Worm (Caenorhabditis elegans) whole organism, late embryonic: ENCODE data around the gene acs-20.

Source experiments
- C08G9.2 ChIP-seq: sonication (generic microtip); optimal IDR thresholded peaks from 2 replicates; lab custom pipeline; 2016; ENCODE audit warnings: mild to moderate bottlenecking, missing genetic modification characterization, moderate library complexity, missing compliant biosample characterization
- K02D7.2 ChIP-seq: sonication (generic microtip); optimal IDR thresholded peaks from 2 replicates; lab custom pipeline; 2017; ENCODE audit warnings: mild to moderate bottlenecking, missing genetic modification characterization, missing compliant biosample characterization
- ahr-1 ChIP-seq: sonication (generic microtip); optimal IDR thresholded peaks from 2 replicates; lab custom pipeline; 2016; ENCODE audit warnings: missing genetic modification characterization, missing compliant biosample characterization
- ceh-14 ChIP-seq: sonication (generic microtip); optimal IDR thresholded peaks from 2 replicates; lab custom pipeline; 2016; ENCODE audit warnings: missing genotype, missing genetic modification characterization, missing compliant biosample characterization
- ceh-18 ChIP-seq: sonication (generic microtip); optimal IDR thresholded peaks from 2 replicates; lab custom pipeline; 2016; ENCODE audit warnings: missing genetic modification characterization, missing compliant biosample characterization
- ceh-19 ChIP-seq: fragments of 200-800 bp; sonication (Bioruptor generic); optimal IDR thresholded peaks from 2 replicates; lab custom pipeline; 2018; ENCODE audit warnings: mild to moderate bottlenecking, missing genetic modification characterization, missing compliant biosample characterization
- ceh-2 ChIP-seq: sonication (generic microtip); optimal IDR thresholded peaks from 2 replicates; lab custom pipeline; 2016; ENCODE audit warnings: missing genotype, missing genetic modification characterization, missing compliant biosample characterization
- ceh-22 ChIP-seq: sonication (generic microtip); optimal IDR thresholded peaks from 2 replicates; lab custom pipeline; 2017; ENCODE audit warnings: missing biosample characterization, missing genetic modification characterization
- ceh-24 ChIP-seq: sonication (generic microtip); optimal IDR thresholded peaks from 2 replicates; lab custom pipeline; 2016; ENCODE audit warnings: mild to moderate bottlenecking, missing genetic modification characterization, missing compliant biosample characterization
- ceh-45 ChIP-seq: fragments of 200-800 bp; sonication (Bioruptor generic); IDR thresholded peaks from 2 replicates; pipeline ENCODE4 v1.3.6; 2022; ENCODE audit warnings: missing genetic modification reagents, missing genetic modification characterization, missing compliant biosample characterization
- ceh-48 ChIP-seq: sonication (generic microtip); optimal IDR thresholded peaks from 2 replicates; lab custom pipeline; 2016; ENCODE audit warnings: missing genetic modification characterization, inconsistent platforms, missing compliant biosample characterization
- ceh-9 ChIP-seq: sonication (generic microtip); optimal IDR thresholded peaks from 2 replicates; lab custom pipeline; 2016; ENCODE audit warnings: mild to moderate bottlenecking, missing genetic modification characterization, inconsistent platforms, missing compliant biosample characterization
- elt-2 ChIP-seq: sonication (generic microtip); optimal IDR thresholded peaks from 2 replicates; lab custom pipeline; 2016; ENCODE audit warnings: missing genetic modification reagents, missing genetic modification characterization, missing compliant biosample characterization
- ets-4 ChIP-seq: sonication (generic microtip); optimal IDR thresholded peaks from 2 replicates; lab custom pipeline; 2016; ENCODE audit warnings: missing genetic modification characterization, missing compliant biosample characterization
- fkh-6 ChIP-seq: sonication (generic microtip); optimal IDR thresholded peaks from 2 replicates; lab custom pipeline; 2016; ENCODE audit warnings: missing genetic modification characterization, missing compliant biosample characterization
- gmeb-2 ChIP-seq: sonication (generic microtip); optimal IDR thresholded peaks from 2 replicates; lab custom pipeline; 2016; ENCODE audit warnings: missing genetic modification characterization, inconsistent platforms, missing compliant biosample characterization
- hlh-15 ChIP-seq: sonication (generic microtip); optimal IDR thresholded peaks from 2 replicates; lab custom pipeline; 2016; ENCODE audit warnings: missing genetic modification characterization, missing compliant biosample characterization
- hlh-30 ChIP-seq: sonication (generic microtip); optimal IDR thresholded peaks from 2 replicates; lab custom pipeline; 2017; ENCODE audit warnings: antibody characterized with exemption, missing genetic modification characterization, missing compliant biosample characterization; ENCODE audit not compliant: insufficient read depth
- hlh-8 ChIP-seq: sonication (generic microtip); optimal IDR thresholded peaks from 2 replicates; lab custom pipeline; 2016; ENCODE audit warnings: missing genotype, missing genetic modification characterization, missing compliant biosample characterization
- lim-6 ChIP-seq: sonication (generic microtip); optimal IDR thresholded peaks from 2 replicates; lab custom pipeline; 2016; ENCODE audit warnings: missing genetic modification characterization, missing compliant biosample characterization
- lin-11 ChIP-seq: fragments of 200-800 bp; sonication (Bioruptor generic); optimal IDR thresholded peaks from 2 replicates; lab custom pipeline; 2018; ENCODE audit warnings: mild to moderate bottlenecking, missing genetic modification characterization, missing compliant biosample characterization
- madf-2 ChIP-seq: sonication (generic microtip); optimal IDR thresholded peaks from 2 replicates; lab custom pipeline; 2017; ENCODE audit warnings: missing genetic modification characterization, missing compliant biosample characterization
- mec-3 ChIP-seq: sonication (generic microtip); optimal IDR thresholded peaks from 2 replicates; lab custom pipeline; 2016; ENCODE audit warnings: borderline replicate concordance, missing genetic modification characterization, missing compliant biosample characterization
- nfya-1 ChIP-seq: sonication (generic microtip); optimal IDR thresholded peaks from 2 replicates; lab custom pipeline; 2017; ENCODE audit warnings: missing genetic modification characterization, mild to moderate bottlenecking, missing compliant biosample characterization, antibody characterized with exemption, moderate library complexity
- npax-4 ChIP-seq: sonication (generic microtip); optimal IDR thresholded peaks from 2 replicates; lab custom pipeline; 2016; ENCODE audit warnings: missing genetic modification characterization, missing compliant biosample characterization
- pat-9 ChIP-seq: fragments of 200-800 bp; sonication (Bioruptor generic); optimal IDR thresholded peaks from 2 replicates; lab custom pipeline; 2018; ENCODE audit warnings: mild to moderate bottlenecking, missing genetic modification characterization, moderate library complexity, missing compliant biosample characterization
- pax-1 ChIP-seq: fragments of 150-350 bp; optimal IDR thresholded peaks from 2 replicates; lab custom pipeline; 2014; ENCODE audit warnings: missing biosample characterization, missing genetic modification characterization
- pha-4 ChIP-seq: fragments of 150-350 bp; optimal IDR thresholded peaks from 2 replicates; lab custom pipeline; 2018; ENCODE audit warnings: missing biosample characterization, missing genetic modification reagents, missing genetic modification characterization
- pqm-1 ChIP-seq: sonication (generic microtip); optimal IDR thresholded peaks from 2 replicates; lab custom pipeline; 2016; ENCODE audit warnings: missing genetic modification characterization, missing compliant biosample characterization
- pros-1 ChIP-seq: fragments of 150-350 bp; optimal IDR thresholded peaks from 2 replicates; lab custom pipeline; 2014; ENCODE audit warnings: missing biosample characterization, missing genetic modification reagents, missing genetic modification characterization
- rnt-1 ChIP-seq: sonication (generic microtip); optimal IDR thresholded peaks from 2 replicates; lab custom pipeline; 2016; ENCODE audit warnings: missing genetic modification characterization, missing compliant biosample characterization
- sdc-2 ChIP-seq: sonication (generic microtip); optimal IDR thresholded peaks from 2 replicates; lab custom pipeline; 2016; ENCODE audit warnings: missing genotype, missing genetic modification characterization, missing compliant biosample characterization
- tbx-2 ChIP-seq: sonication (generic microtip); optimal IDR thresholded peaks from 2 replicates; lab custom pipeline; 2016; ENCODE audit warnings: missing genetic modification characterization, missing compliant biosample characterization
- tbx-7 ChIP-seq: sonication (generic microtip); optimal IDR thresholded peaks from 2 replicates; lab custom pipeline; 2016; ENCODE audit warnings: missing genotype, missing genetic modification characterization, missing compliant biosample characterization
- ttx-3 ChIP-seq: sonication (generic microtip); optimal IDR thresholded peaks from 2 replicates; lab custom pipeline; 2016; ENCODE audit warnings: missing genetic modification reagents, missing genetic modification characterization, missing compliant biosample characterization
- unc-3 ChIP-seq, 2 experiments: fragments of 200-800 bp in 1 of 2; sonication (Bioruptor generic) in 1 of 2; sonication (generic microtip) in 1 of 2; conservative IDR thresholded peaks in 1 of 2; optimal IDR thresholded peaks in 1 of 2; 2 replicates each; pipeline versions ENCODE4 v1.3.6 to Lab custom; 2016 to 2022; ENCODE audit warnings: missing compliant biosample characterization in 2 of 2, missing genetic modification characterization in 2 of 2, missing genetic modification reagents in 1 of 2
- unc-42 ChIP-seq: sonication (generic microtip); optimal IDR thresholded peaks from 2 replicates; lab custom pipeline; 2016; ENCODE audit warnings: missing genotype, missing genetic modification characterization, missing compliant biosample characterization
- unc-86 ChIP-seq: sonication (generic microtip); optimal IDR thresholded peaks from 2 replicates; lab custom pipeline; 2016; ENCODE audit warnings: missing genetic modification characterization, missing compliant biosample characterization
- zip-5 ChIP-seq: sonication (generic microtip); optimal IDR thresholded peaks from 2 replicates; lab custom pipeline; 2016; ENCODE audit warnings: missing genetic modification characterization, missing compliant biosample characterization
- ztf-16 ChIP-seq: sonication (generic microtip); optimal IDR thresholded peaks from 2 replicates; lab custom pipeline; 2017; ENCODE audit warnings: missing genetic modification characterization, missing compliant biosample characterization

The acs-20 gene

DNA sequence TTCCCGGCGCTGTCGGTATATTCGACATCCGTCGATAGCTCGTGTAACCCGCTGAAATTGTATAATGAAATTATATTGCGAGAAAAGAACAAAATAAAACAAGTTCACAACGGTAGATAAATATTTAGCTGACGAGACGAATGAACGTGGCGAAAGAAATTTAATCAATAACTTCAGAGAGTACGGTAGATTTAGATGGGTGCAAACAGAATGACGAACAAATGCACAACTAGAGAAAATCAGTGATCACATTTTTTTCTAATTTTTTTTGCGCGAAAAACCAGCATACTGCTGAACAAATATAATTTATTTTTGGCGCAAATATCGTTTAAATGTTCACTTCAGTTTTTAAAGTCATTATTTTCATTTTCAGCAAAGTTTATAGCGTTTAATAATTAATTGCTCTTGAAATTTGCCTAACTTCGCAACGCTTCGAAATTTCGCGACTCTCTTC, 37.7 kb downstream of the acs-20 start, which contains the start of gene sec-24.2:
Gene sec-24.2, minus strand, starts transcription at position 51 of the 454 bp plus-strand sequence.
- TF ChIP-seq unc-86: no peak
- TF ChIP-seq npax-4 (tag; lab: Kevin White, UChicago): no peak
- no peak for TF ChIP-seq tbx-2
- TF ChIP-seq pqm-1 (tag; lab: Kevin White, UChicago): no peak
- no peak for TF ChIP-seq mec-3
- no peak for TF ChIP-seq nfya-1 (tag; lab: Kevin White, UChicago)
- no peak for TF ChIP-seq ceh-45 (GFP tag; lab: Robert Waterston, UW)
- TF ChIP-seq hlh-15: no peak
- no peak for TF ChIP-seq ahr-1 (tag; lab: Kevin White, UChicago)
- no peak for TF ChIP-seq gmeb-2 (tag; lab: Kevin White, UChicago)
- no peak for TF ChIP-seq elt-2 (tag; lab: Kevin White, UChicago)
- TF ChIP-seq ttx-3: no peak
- no peak for TF ChIP-seq ztf-16 (tag; lab: Kevin White, UChicago)
- no peak for TF ChIP-seq sdc-2
- no peak for TF ChIP-seq pha-4 (tag; lab: Kevin White, UChicago)

- TF ChIP-seq hlh-8 (tag; lab: Kevin White, UChicago) (no peak), ceh-19 (GFP tag; lab: Kevin White, UChicago) (no peak), madf-2 (tag; lab: Kevin White, UChicago) (no peak), mec-3 (no peak), ceh-14 (no peak), K02D7.2 (tag; lab: Kevin White, UChicago) (no peak), fkh-6 (no peak), lin-11 (tag; lab: Kevin White, UChicago) (no peak), ceh-22 (tag; lab: Kevin White, UChicago) (no peak), elt-2 (tag; lab: Kevin White, UChicago) (no peak), ceh-2 (tag; lab: Kevin White, UChicago) (no peak), sdc-2 (no peak), zip-5 (tag; lab: Kevin White, UChicago) (no peak), ceh-18 (no peak), pax-1 (no peak), tbx-7 (tag; lab: Kevin White, UChicago) (no peak), ceh-24 (tag; lab: Kevin White, UChicago) (no peak), ceh-48 (no peak)
These were observed 38.5 kb downstream of the acs-20 start for ce11 chrIV:12359979-12360378.

DNA sequence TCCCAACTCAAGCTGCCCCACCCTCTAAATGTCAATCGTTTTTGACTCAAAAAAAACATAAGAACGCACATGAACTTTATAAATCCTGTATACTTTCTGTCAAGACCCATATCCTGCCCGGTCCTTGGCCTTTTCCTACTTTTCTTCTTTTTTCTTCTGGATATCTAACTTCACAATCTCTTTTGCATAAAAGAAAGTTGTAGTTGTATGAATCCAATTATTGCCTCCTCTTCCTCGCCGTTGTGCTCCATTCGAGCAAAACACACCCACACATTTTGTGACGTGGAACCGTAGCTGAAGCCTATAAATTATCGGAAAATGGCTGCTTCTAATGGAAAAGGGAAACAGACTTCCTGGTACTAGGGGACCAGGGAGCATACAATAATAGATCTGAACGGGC, 48.3 kb downstream of the acs-20 start:
- no peak for TF ChIP-seq rnt-1
- no peak for TF ChIP-seq C08G9.2 (tag; lab: Kevin White, UChicago)
- TF ChIP-seq ztf-16 (tag; lab: Kevin White, UChicago): no peak
- peak; percentile 37 for TF ChIP-seq unc-42 (tag; lab: Kevin White, UChicago)
- TF ChIP-seq tbx-7 (tag; lab: Kevin White, UChicago): no peak

DNA sequence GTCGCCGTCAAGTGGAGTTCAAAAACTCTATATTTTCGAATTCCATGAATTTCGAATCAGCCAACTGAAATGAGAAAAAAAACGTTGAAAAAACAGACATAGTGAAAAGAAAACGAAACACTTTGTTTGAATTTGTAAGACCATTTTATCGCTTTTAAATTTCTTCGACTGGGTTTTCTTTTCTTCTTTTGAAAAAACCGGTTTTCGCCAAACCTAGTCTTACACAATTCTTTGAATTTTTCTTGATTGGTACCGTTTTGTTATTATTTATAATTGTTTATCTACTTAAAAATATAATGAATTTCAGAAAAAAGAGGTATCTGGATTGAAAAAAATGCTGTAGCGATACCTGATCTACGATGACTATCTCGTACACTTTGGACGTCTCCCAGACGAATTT, 48.9 kb downstream of the acs-20 start, which contains the start of gene best-22:
Gene best-22, plus strand, starts transcription at position 301 of the 400 bp plus-strand sequence.
- TF ChIP-seq ceh-45 (GFP tag; lab: Robert Waterston, UW) (no peak), C08G9.2 (tag; lab: Kevin White, UChicago) (no peak), ceh-48 (no peak), unc-42 (tag; lab: Kevin White, UChicago) (no peak), ahr-1 (tag; lab: Kevin White, UChicago) (no peak), lin-11 (tag; lab: Kevin White, UChicago) (no peak), ceh-22 (tag; lab: Kevin White, UChicago) (no peak), unc-3 (GFP tag; conservative IDR thresholded peaks at IDR 0.05; lab: Robert Waterston, UW) (no peak), unc-3 (tag; optimal IDR thresholded peaks at IDR 0.05; lab: Kevin White, UChicago) (no peak), hlh-30 (tag; lab: Kevin White, UChicago) (no peak), lim-6 (tag; lab: Kevin White, UChicago) (no peak), ets-4 (tag; lab: Kevin White, UChicago) (no peak), npax-4 (tag; lab: Kevin White, UChicago) (no peak), pat-9 (tag; lab: Kevin White, UChicago) (no peak), pros-1 (tag; lab: Kevin White, UChicago) (no peak), ceh-9 (tag; lab: Kevin White, UChicago) (no peak), hlh-15 (no peak)
